Fruit fly (Drosophila melanogaster): ENCODE measurements around the gene CG13014.

DNA sequence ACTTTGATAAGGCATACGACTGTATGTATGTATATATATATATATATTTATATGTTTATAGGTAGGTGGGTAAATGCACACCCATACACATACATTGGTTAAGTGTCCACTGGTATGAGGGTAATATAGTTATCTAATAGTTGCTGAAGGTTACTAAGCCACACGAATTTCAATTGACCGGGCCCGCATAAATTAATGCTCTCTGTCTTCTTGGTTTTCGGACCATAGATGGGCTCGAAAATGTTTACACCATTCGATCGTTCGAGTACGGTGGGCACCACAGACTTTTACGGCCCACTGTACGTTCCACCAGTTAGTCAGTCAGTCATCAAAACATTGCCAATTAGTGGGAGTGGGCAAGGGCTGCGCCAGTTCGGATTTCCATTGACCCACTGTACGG, 7.7 kb downstream of the CG13014 start:
- TF ChIP-seq Ets98B (GFP tag; IDR thresholded peaks at IDR 0.05) (no peak), gl (tag; optimal IDR thresholded peaks at IDR 0.05) (no peak), CG14655 (GFP tag; optimal IDR thresholded peaks at IDR 0.05) (no peak), Snoo (tag; optimal IDR thresholded peaks at IDR 0.05) (no peak), EcR (GFP tag; optimal IDR thresholded peaks at IDR 0.05) (no peak)
